Fruit fly (Drosophila melanogaster): ENCODE results near the gene CG6974.

Gene CG6974

DNA sequence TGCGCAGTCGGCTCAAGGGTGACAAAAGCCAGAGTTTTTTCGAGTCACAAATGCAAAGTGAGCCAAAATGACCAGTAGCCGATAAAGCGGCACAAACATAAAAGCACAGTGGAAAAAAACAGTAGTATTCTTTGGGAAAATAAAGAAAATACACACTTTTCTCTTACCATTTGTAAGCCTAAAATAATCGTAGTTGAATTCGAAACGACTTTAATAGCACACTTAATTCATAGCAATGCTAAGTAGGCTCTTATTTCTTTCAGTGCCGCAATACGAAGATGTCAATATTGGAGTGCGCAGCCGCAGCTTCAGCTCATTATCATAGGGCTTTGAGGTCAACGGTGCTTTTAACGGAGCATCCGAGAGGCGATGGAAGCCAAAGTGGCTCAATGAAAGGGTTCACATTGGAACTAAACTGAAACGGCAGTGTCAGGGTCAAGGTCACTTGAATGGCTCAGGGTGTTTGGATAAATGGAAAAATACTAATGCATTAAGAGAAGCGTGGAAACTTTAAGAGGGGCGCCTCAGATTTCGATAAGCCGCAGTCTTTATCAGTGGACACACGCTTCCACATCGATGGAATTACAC, 8.6 kb upstream of the CG6974 start (continued):
- TF ChIP-seq crp (GFP tag; optimal IDR thresholded peaks at IDR 0.05) (peak in 1 of 2 experiments; percentile 23), CG11085 (GFP tag; IDR thresholded peaks at IDR 0.05) (peak; percentile 67), CG11456 (GFP tag; IDR thresholded peaks at IDR 0.05) (peak; percentile 90), ems (GFP tag; optimal IDR thresholded peaks at IDR 0.05) (peak; percentile 87), CG12299 (tag; optimal IDR thresholded peaks at IDR 0.05) (peak; percentile 47), Sry-δ (GFP tag; optimal IDR thresholded peaks at IDR 0.05) (peak; percentile 45), CG4730 (GFP tag; IDR thresholded peaks at IDR 0.05) (peak; percentile 85), bcd (GFP tag; optimal IDR thresholded peaks at IDR 0.05) (peak; percentile 83), pum (GFP tag; optimal IDR thresholded peaks at IDR 0.05) (peak; percentile 85), gem (tag; optimal IDR thresholded peaks at IDR 0.05) (peak; percentile 91), onecut (GFP tag; IDR thresholded peaks at IDR 0.05) (peak; percentile 78), CG3065 (GFP tag; optimal IDR thresholded peaks at IDR 0.05) (peak; percentile 45), CG3995 (GFP tag; optimal IDR thresholded peaks at IDR 0.05) (peak; percentile 29), Atf6 (GFP tag; IDR thresholded peaks at IDR 0.05) (peak; percentile 91), CG10959 (GFP tag; IDR thresholded peaks at IDR 0.05) (peak; percentile 73), org-1 (GFP tag; optimal IDR thresholded peaks at IDR 0.05) (peak; percentile 74), CG12219 (GFP tag; optimal IDR thresholded peaks at IDR 0.05) (peak; percentile 72), CG18599 (GFP tag; optimal IDR thresholded peaks at IDR 0.05) (peak; percentile 78), bowl (GFP tag; IDR thresholded peaks at IDR 0.05) (peak; percentile 88), CG3838 (GFP tag; optimal IDR thresholded peaks at IDR 0.05) (peak; percentile 5), Dll (GFP tag; IDR thresholded peaks at IDR 0.05; ENCODE audit: partially characterized antibody) (no peak), CG7745 (tag; optimal IDR thresholded peaks at IDR 0.05) (no peak), ap (GFP tag; IDR thresholded peaks at IDR 0.05) (peak; percentile 83), klu (GFP tag; IDR thresholded peaks at IDR 0.05) (peak; percentile 62), CG4404 (GFP tag; IDR thresholded peaks at IDR 0.05) (peak; percentile 42; the same call in 1 of the 2 replicates), CG7357 (GFP tag; IDR thresholded peaks at IDR 0.05) (peak; percentile 83), Hr51 (GFP tag; optimal IDR thresholded peaks at IDR 0.05) (peak; percentile 65 to 88), CG11560 (tag; IDR thresholded peaks at IDR 0.05) (peak; percentile 74; the same call in 2 of the 3 replicates), bsh (GFP tag; optimal IDR thresholded peaks at IDR 0.05) (peak in 1 of 2 experiments; percentile 81), fd96Cb (tag; optimal IDR thresholded peaks at IDR 0.05) (peak; percentile 89), CG10267 (tag; optimal IDR thresholded peaks at IDR 0.05) (peak; percentile 65), Sin3A (optimal IDR thresholded peaks at IDR 0.05) (no peak), Spps (tag; optimal IDR thresholded peaks at IDR 0.05) (peak; percentile 51), dpn (GFP tag; optimal IDR thresholded peaks at IDR 0.05) (peak; percentile 86 to 90), CG8944 (GFP tag; optimal IDR thresholded peaks at IDR 0.05) (peak; percentile 88), dmrt99B (tag; optimal IDR thresholded peaks at IDR 0.05) (peak; percentile 91), Drgx (GFP tag; IDR thresholded peaks at IDR 0.05) (peak; percentile 43; the same call in 1 of the 2 replicates), esg (GFP tag; conservative IDR thresholded peaks at IDR 0.05) (peak; percentile 88), CG14014 (GFP tag; IDR thresholded peaks at IDR 0.05) (peak; percentile 93), CG17612 (GFP tag; IDR thresholded peaks at IDR 0.05) (peak; percentile 68), CG13296 (GFP tag; optimal IDR thresholded peaks at IDR 0.05) (peak; percentile 80), sim (GFP tag; IDR thresholded peaks at IDR 0.05) (0 out of 2 replicates have a peak, but pooled peaks have one; percentile 38), CG6272 (GFP tag; IDR thresholded peaks at IDR 0.05) (peak; percentile 86), twi (tag; optimal IDR thresholded peaks at IDR 0.05) (no peak), CG2129 (GFP tag; IDR thresholded peaks at IDR 0.05; ENCODE audit: partially characterized antibody) (no peak), CG3726 (GFP tag; IDR thresholded peaks at IDR 0.05) (peak; percentile 89), MESR4 (GFP tag; optimal IDR thresholded peaks at IDR 0.05) (no peak), CG4282 (GFP tag; optimal IDR thresholded peaks at IDR 0.05) (peak; percentile 79), Jarid2 (GFP tag; optimal IDR thresholded peaks at IDR 0.05) (peak; percentile 56), B-H1 (GFP tag; IDR thresholded peaks at IDR 0.05) (peak; percentile 90)

All from whole organism, embryonic.